Worm (Caenorhabditis elegans) whole organism, early embryonic: Measurements from ENCODE around the gene nhr-102.

Experiments used
- F13C5.2 ChIP-seq: sonication (generic microtip); optimal IDR thresholded peaks from 2 replicates; lab custom pipeline; 2017; ENCODE audit warnings: mild to moderate bottlenecking, missing genetic modification characterization, inconsistent platforms, missing compliant biosample characterization
- aly-1 ChIP-seq: sonication (generic microtip); optimal IDR thresholded peaks from 2 replicates; lab custom pipeline; 2016; ENCODE audit warnings: missing genetic modification characterization, missing compliant biosample characterization
- ama-1 ChIP-seq: fragments of 150-350 bp; optimal IDR thresholded peaks from 2 replicates; lab custom pipeline; 2014
- ceh-36 ChIP-seq: sonication (generic microtip); optimal IDR thresholded peaks from 2 replicates; lab custom pipeline; 2016; ENCODE audit warnings: missing genetic modification characterization, inconsistent platforms, missing compliant biosample characterization
- ets-7 ChIP-seq: sonication (generic microtip); optimal IDR thresholded peaks from 2 replicates; lab custom pipeline; 2016; ENCODE audit warnings: missing genotype, missing genetic modification characterization, missing compliant biosample characterization
- flt-1 ChIP-seq: fragments of 200-800 bp; sonication (Bioruptor generic); IDR thresholded peaks from 2 replicates; pipeline ENCODE4 v1.3.6; 2022; ENCODE audit warnings: missing genetic modification characterization, missing compliant biosample characterization
- hmbx-1 ChIP-seq: sonication (generic microtip); optimal IDR thresholded peaks from 2 replicates; lab custom pipeline; 2016; ENCODE audit warnings: mild to moderate bottlenecking, missing genetic modification characterization, missing compliant biosample characterization
- scrt-1 ChIP-seq: fragments of 200-800 bp; sonication (Bioruptor generic); IDR thresholded peaks from 2 replicates; pipeline ENCODE4 v1.3.6; 2022; ENCODE audit warnings: missing genetic modification characterization, missing compliant biosample characterization
- sea-1 ChIP-seq: fragments of 200-800 bp; sonication (Bioruptor generic); conservative IDR thresholded peaks from 2 replicates; pipeline ENCODE4 v1.3.6; 2022; ENCODE audit warnings: missing genetic modification characterization, missing compliant biosample characterization
- tbx-37 ChIP-seq: fragments of 200-800 bp; sonication (Bioruptor generic); conservative IDR thresholded peaks from 2 replicates; pipeline ENCODE4 v1.3.6; 2022; ENCODE audit warnings: missing genetic modification reagents, missing genetic modification characterization, missing compliant biosample characterization

- TF ChIP-seq ama-1 (lab: Kevin White, UChicago) (no peak), scrt-1 (GFP tag; lab: Robert Waterston, UW) (no peak), flt-1 (no peak), sea-1 (GFP tag; lab: Robert Waterston, UW) (no peak), ets-7 (tag; lab: Kevin White, UChicago) (no peak), hmbx-1 (tag; lab: Kevin White, UChicago) (no peak), aly-1 (no peak), ceh-36 (tag; lab: Kevin White, UChicago) (no peak), F13C5.2 (tag; lab: Kevin White, UChicago) (no peak), tbx-37 (GFP tag; lab: Robert Waterston, UW) (no peak)
Measured at ce11 chrV:15829907-15830306, 46.3 kb downstream of the nhr-102 start, which contains the start of gene srbc-55.
